Fruit fly (Drosophila melanogaster): ENCODE measurements around the gene Zmynd8.

The Zmynd8 gene

dm6 chr3R:31704524-31705215 is 35.4 kb downstream of the Zmynd8 start (continued):
- TF ChIP-seq CG16815 (GFP tag; optimal IDR thresholded peaks at IDR 0.05) (peak; percentile 76), Hr39 (optimal IDR thresholded peaks at IDR 0.05) (no peak), sima (GFP tag; optimal IDR thresholded peaks at IDR 0.05) (no peak), CG14667 (GFP tag; IDR thresholded peaks at IDR 0.05) (peak; percentile 56), corto (GFP tag; optimal IDR thresholded peaks at IDR 0.05) (no peak), vnd (GFP tag; IDR thresholded peaks at IDR 0.05; ENCODE audit: partially characterized antibody) (no peak), CG42726 (GFP tag; IDR thresholded peaks at IDR 0.05; ENCODE audit: partially characterized antibody) (no peak), CG10321 (GFP tag; IDR thresholded peaks at IDR 0.05) (no peak), Trl (optimal IDR thresholded peaks at IDR 0.05) (no peak), Trl (GFP tag; optimal IDR thresholded peaks at IDR 0.05) (no peak), cato (GFP tag; optimal IDR thresholded peaks at IDR 0.05; ENCODE audit: borderline replicate concordance) (no peak), CG8359 (GFP tag; optimal IDR thresholded peaks at IDR 0.05; ENCODE audit: borderline replicate concordance) (peak; percentile 20), bsh (GFP tag; optimal IDR thresholded peaks at IDR 0.05) (peak in 1 of 2 experiments; percentile 61), D19A (tag; optimal IDR thresholded peaks at IDR 0.05) (peak; percentile 28), Myb (GFP tag; optimal IDR thresholded peaks at IDR 0.05) (no peak), CG17612 (GFP tag; IDR thresholded peaks at IDR 0.05) (no peak), twi (tag; optimal IDR thresholded peaks at IDR 0.05) (peak; percentile 52), CG4730 (GFP tag; IDR thresholded peaks at IDR 0.05) (0 out of 2 replicates have a peak, but pooled peaks have one; percentile 15), CG17802 (tag; optimal IDR thresholded peaks at IDR 0.05) (no peak), B-H2 (GFP tag; optimal IDR thresholded peaks at IDR 0.05) (no peak), CG17385 (GFP tag; optimal IDR thresholded peaks at IDR 0.05) (no peak), ems (GFP tag; optimal IDR thresholded peaks at IDR 0.05) (no peak), gem (tag; optimal IDR thresholded peaks at IDR 0.05) (peak; percentile 79), CHES-1-like (GFP tag; optimal IDR thresholded peaks at IDR 0.05) (no peak), CG8388 (GFP tag; optimal IDR thresholded peaks at IDR 0.05) (peak; percentile 48), CG1832 (GFP tag; optimal IDR thresholded peaks at IDR 0.05) (no peak), unc-4 (GFP tag; IDR thresholded peaks at IDR 0.05; ENCODE audit: partially characterized antibody) (no peak), CG34224 (GFP tag; IDR thresholded peaks at IDR 0.05; ENCODE audit: partially characterized antibody) (no peak), p53 (GFP tag; optimal IDR thresholded peaks at IDR 0.05) (no peak), amos (GFP tag; IDR thresholded peaks at IDR 0.05; ENCODE audit: partially characterized antibody) (no peak), Bteb2 (GFP tag; optimal IDR thresholded peaks at IDR 0.05) (no peak), zen2 (GFP tag; IDR thresholded peaks at IDR 0.05; ENCODE audit: partially characterized antibody) (no peak), Dad (GFP tag; optimal IDR thresholded peaks at IDR 0.05) (no peak), CG14441 (GFP tag; IDR thresholded peaks at IDR 0.05) (no peak), Hey (tag; optimal IDR thresholded peaks at IDR 0.05) (no peak), pnt (GFP tag; optimal IDR thresholded peaks at IDR 0.05) (no peak), CG4854 (GFP tag; optimal IDR thresholded peaks at IDR 0.05) (no peak), Stat92E (GFP tag; optimal IDR thresholded peaks at IDR 0.05) (no peak), YL-1 (GFP tag; optimal IDR thresholded peaks at IDR 0.05) (no peak), unpg (GFP tag; optimal IDR thresholded peaks at IDR 0.05) (peak; percentile 48), tup (GFP tag; optimal IDR thresholded peaks at IDR 0.05) (no peak), CG8765 (GFP tag; IDR thresholded peaks at IDR 0.05) (peak; percentile 73; the same call in 1 of the 2 replicates), tna (GFP tag; IDR thresholded peaks at IDR 0.05; ENCODE audit: partially characterized antibody) (no peak), pb (GFP tag; optimal IDR thresholded peaks at IDR 0.05) (no peak), CG11398 (GFP tag; optimal IDR thresholded peaks at IDR 0.05) (no peak), HLH3B (GFP tag; IDR thresholded peaks at IDR 0.05) (0 out of 2 replicates have a peak, but pooled peaks have one; percentile 16), CG1233 (GFP tag; optimal IDR thresholded peaks at IDR 0.05) (peak; percentile 15), NC2β (GFP tag; optimal IDR thresholded peaks at IDR 0.05) (no peak), zen (tag; optimal IDR thresholded peaks at IDR 0.05) (peak; percentile 88)

All from whole organism, embryonic.